Worm (Caenorhabditis elegans) whole organism, early embryonic: ENCODE data around the gene nas-37.

Experiments
- B0310.2 ChIP-seq: sonication (generic microtip); optimal IDR thresholded peaks from 2 replicates; lab custom pipeline; 2016; ENCODE audit warnings: mild to moderate bottlenecking, missing genetic modification characterization, missing compliant biosample characterization
- F13C5.2 ChIP-seq: sonication (generic microtip); optimal IDR thresholded peaks from 2 replicates; lab custom pipeline; 2017; ENCODE audit warnings: mild to moderate bottlenecking, missing genetic modification characterization, inconsistent platforms, missing compliant biosample characterization
- aly-1 ChIP-seq: sonication (generic microtip); optimal IDR thresholded peaks from 2 replicates; lab custom pipeline; 2016; ENCODE audit warnings: missing genetic modification characterization, missing compliant biosample characterization
- ama-1 ChIP-seq: fragments of 150-350 bp; optimal IDR thresholded peaks from 2 replicates; lab custom pipeline; 2014
- flt-1 ChIP-seq: fragments of 200-800 bp; sonication (Bioruptor generic); IDR thresholded peaks from 2 replicates; pipeline ENCODE4 v1.3.6; 2022; ENCODE audit warnings: missing genetic modification characterization, missing compliant biosample characterization
- hmbx-1 ChIP-seq: sonication (generic microtip); optimal IDR thresholded peaks from 2 replicates; lab custom pipeline; 2016; ENCODE audit warnings: mild to moderate bottlenecking, missing genetic modification characterization, missing compliant biosample characterization
- hmg-4 ChIP-seq: fragments of 200-800 bp; sonication (Bioruptor generic); optimal IDR thresholded peaks from 2 replicates; lab custom pipeline; 2018; ENCODE audit warnings: mild to moderate bottlenecking, missing genetic modification characterization, missing compliant biosample characterization
- scrt-1 ChIP-seq: fragments of 200-800 bp; sonication (Bioruptor generic); IDR thresholded peaks from 2 replicates; pipeline ENCODE4 v1.3.6; 2022; ENCODE audit warnings: missing genetic modification characterization, missing compliant biosample characterization
- tbx-11 ChIP-seq: fragments of 200-800 bp; sonication (Bioruptor generic); IDR thresholded peaks from 2 replicates; pipeline ENCODE4 v1.3.6; 2022; ENCODE audit warnings: missing genetic modification characterization, missing compliant biosample characterization

ce11 chrX:9899426-9900131 lies 49.3 kb downstream of the nas-37 start, which contains the start of gene phf-34:
- TF ChIP-seq B0310.2 (tag; lab: Kevin White, UChicago) (no peak), ama-1 (no peak), hmbx-1 (tag; lab: Kevin White, UChicago) (no peak), scrt-1 (GFP tag; lab: Robert Waterston, UW) (no peak), flt-1 (GFP tag; lab: Robert Waterston, UW) (no peak), aly-1 (tag; lab: Kevin White, UChicago) (peak; percentile 22), F13C5.2 (tag; lab: Kevin White, UChicago) (no peak), tbx-11 (GFP tag; lab: Robert Waterston, UW) (no peak), hmg-4 (GFP tag; lab: Kevin White, UChicago) (no peak)
